Fruit fly (Drosophila melanogaster) whole organism, embryonic: ENCODE results near the gene UQCR-Q.

Experiments used
- Atf-2 ChIP-seq: fragments of 200-800 bp; sonication (Bioruptor generic); optimal IDR thresholded peaks from 2 replicates; lab custom pipeline; 2016; ENCODE audit warnings: missing biosample characterization, missing genetic modification characterization
- B-H2 ChIP-seq: fragments of 200-800 bp; sonication (Bioruptor generic); optimal IDR thresholded peaks from 2 replicates; lab custom pipeline; 2018; ENCODE audit warnings: missing biosample characterization, mild to moderate bottlenecking, missing genetic modification characterization
- Blimp-1 ChIP-seq: fragments of 200-800 bp; sonication (Bioruptor generic); optimal IDR thresholded peaks from 3 replicates; lab custom pipeline; 2018; ENCODE audit warnings: missing biosample characterization, missing genetic modification characterization, mild to moderate bottlenecking, moderate library complexity, missing genetic modification reagents
- BtbVII ChIP-seq: fragments of 200-800 bp; sonication (Bioruptor generic); optimal IDR thresholded peaks from 3 replicates; lab custom pipeline; 2017; ENCODE audit warnings: missing biosample characterization, mild to moderate bottlenecking, missing genetic modification characterization
- CG10147 ChIP-seq: fragments of 200-800 bp; sonication (Bioruptor generic); optimal IDR thresholded peaks from 2 replicates; lab custom pipeline; 2019; ENCODE audit warnings: missing biosample characterization, mild to moderate bottlenecking, missing genetic modification characterization, moderate library complexity
- CG10267 ChIP-seq: fragments of 200-800 bp; sonication (Bioruptor generic); optimal IDR thresholded peaks from 2 replicates; lab custom pipeline; 2018; ENCODE audit warnings: missing biosample characterization, mild to moderate bottlenecking, missing genetic modification characterization, moderate library complexity
- CG12299 ChIP-seq: fragments of 200-800 bp; sonication (Bioruptor generic); optimal IDR thresholded peaks from 2 replicates; lab custom pipeline; 2018; ENCODE audit warnings: missing biosample characterization, mild to moderate bottlenecking, missing genetic modification characterization
- CG14014 ChIP-seq: fragments of 200-800 bp; sonication (Bioruptor generic); IDR thresholded peaks from 2 replicates; pipeline ENCODE4 v1.3.6; 2022; ENCODE audit warnings: missing biosample characterization, missing genetic modification characterization
- CG1602 ChIP-seq: fragments of 200-800 bp; sonication (Bioruptor generic); optimal IDR thresholded peaks from 3 replicates; lab custom pipeline; 2016; ENCODE audit warnings: missing biosample characterization, missing genetic modification characterization
- CG16779 ChIP-seq: fragments of 200-800 bp; sonication (Bioruptor generic); IDR thresholded peaks from 2 replicates; pipeline ENCODE4 v1.3.6; 2022; ENCODE audit warnings: missing biosample characterization, missing genetic modification characterization
- CG18619 ChIP-seq: fragments of 200-800 bp; sonication (Bioruptor generic); optimal IDR thresholded peaks from 3 replicates; lab custom pipeline; 2017; ENCODE audit warnings: missing biosample characterization, mild to moderate bottlenecking, missing genetic modification characterization
- CG32532 ChIP-seq: fragments of 200-800 bp; sonication (Bioruptor generic); IDR thresholded peaks from 2 replicates; pipeline ENCODE4 v1.3.6; 2022; ENCODE audit warnings: missing biosample characterization, missing genetic modification characterization
- CG3281 ChIP-seq: fragments of 200-800 bp; sonication (Bioruptor generic); optimal IDR thresholded peaks from 3 replicates; lab custom pipeline; 2017; ENCODE audit warnings: missing biosample characterization, mild to moderate bottlenecking, missing genetic modification characterization
- CG33557 ChIP-seq: fragments of 200-800 bp; sonication (Bioruptor generic); optimal IDR thresholded peaks from 2 replicates; lab custom pipeline; 2019; ENCODE audit warnings: missing biosample characterization, mild to moderate bottlenecking, missing genetic modification characterization, moderate library complexity
- CG3847 ChIP-seq: fragments of 200-800 bp; sonication (Bioruptor generic); IDR thresholded peaks from 2 replicates; pipeline ENCODE4 v1.3.6; 2022; ENCODE audit warnings: missing biosample characterization, missing genetic modification characterization
- CG43689 ChIP-seq: fragments of 200-800 bp; sonication (Bioruptor generic); IDR thresholded peaks from 2 replicates; pipeline ENCODE4 v1.3.6; 2022; ENCODE audit warnings: missing biosample characterization, missing genetic modification characterization
- CG4707 ChIP-seq: fragments of 200-800 bp; sonication (Bioruptor generic); optimal IDR thresholded peaks from 2 replicates; lab custom pipeline; 2018; ENCODE audit warnings: missing biosample characterization, mild to moderate bottlenecking, missing genetic modification characterization, moderate library complexity
- CG5953 ChIP-seq: fragments of 200-800 bp; sonication (Bioruptor generic); IDR thresholded peaks from 2 replicates; pipeline ENCODE4 v1.3.6; 2022; ENCODE audit warnings: missing biosample characterization, missing genetic modification characterization
- CG6175 ChIP-seq: fragments of 200-800 bp; sonication (Bioruptor generic); IDR thresholded peaks from 3 replicates; pipeline ENCODE4 v1.3.6; 2022; ENCODE audit warnings: missing biosample characterization, missing genetic modification characterization
- CG7963 ChIP-seq: fragments of 200-800 bp; sonication (Bioruptor generic); IDR thresholded peaks from 3 replicates; pipeline ENCODE4 v1.3.6; 2022; ENCODE audit warnings: missing biosample characterization, missing genetic modification characterization; ENCODE audit not compliant: partially characterized antibody
- Dek ChIP-seq: fragments of 200-800 bp; sonication (Bioruptor generic); optimal IDR thresholded peaks from 3 replicates; lab custom pipeline; 2019; ENCODE audit warnings: missing biosample characterization, mild to moderate bottlenecking, missing genetic modification characterization, moderate library complexity
- Doc3 ChIP-seq: fragments of 200-800 bp; sonication (Bioruptor generic); IDR thresholded peaks from 3 replicates; pipeline ENCODE4 v1.3.6; 2022; ENCODE audit warnings: missing biosample characterization, missing genetic modification characterization; ENCODE audit not compliant: partially characterized antibody
- Eip74EF ChIP-seq, 2 experiments: fragments of 200-800 bp in 1 of 2; fragments of >200 bp in 1 of 2; sonication (Bioruptor generic) in 1 of 2; optimal IDR thresholded peaks; 2 replicates each; lab custom pipeline; 2017 to 2019; ENCODE audit warnings: missing biosample characterization in 2 of 2, missing genetic modification characterization in 2 of 2, mild to moderate bottlenecking in 1 of 2, moderate library complexity in 1 of 2
- HLH4C ChIP-seq: fragments of 200-800 bp; sonication (Bioruptor generic); IDR thresholded peaks from 3 replicates; pipeline ENCODE4 v1.3.6; 2022; ENCODE audit warnings: missing biosample characterization, missing genetic modification characterization; ENCODE audit not compliant: partially characterized antibody
- Hand ChIP-seq: fragments of 200-800 bp; sonication (Bioruptor generic); optimal IDR thresholded peaks from 2 replicates; lab custom pipeline; 2017; ENCODE audit warnings: mild to moderate bottlenecking, missing biosample characterization, missing genetic modification reagents, missing genetic modification characterization
- Hr3 ChIP-seq: fragments of 200-800 bp; sonication (Bioruptor generic); optimal IDR thresholded peaks from 3 replicates; lab custom pipeline; 2016; ENCODE audit warnings: missing biosample characterization, missing genetic modification characterization
- Med ChIP-seq: fragments of 200-800 bp; sonication (Bioruptor generic); peaks from one replicate; lab custom pipeline; 2016; ENCODE audit warnings: missing biosample characterization, missing genetic modification characterization, mild to moderate bottlenecking, inconsistent platforms, moderate library complexity
- Myb ChIP-seq: fragments of 200-800 bp; sonication (Bioruptor generic); optimal IDR thresholded peaks from 2 replicates; lab custom pipeline; 2016; ENCODE audit warnings: missing biosample characterization, missing genetic modification characterization
- PHDP ChIP-seq: fragments of 200-800 bp; sonication (Bioruptor generic); optimal IDR thresholded peaks from 3 replicates; lab custom pipeline; 2018; ENCODE audit warnings: missing biosample characterization, mild to moderate bottlenecking, missing genetic modification characterization, moderate library complexity
- Stat92E ChIP-seq, 3 experiments: fragments of >200 bp in 2 of 3; fragments of 200-800 bp in 1 of 3; sonication (Bioruptor generic) in 1 of 3; optimal IDR thresholded peaks; 2 replicates each; lab custom pipeline; 2017 to 2019; ENCODE audit warnings: missing biosample characterization in 3 of 3, missing genetic modification characterization in 3 of 3, mild to moderate bottlenecking in 1 of 3, moderate library complexity in 1 of 3
- chm ChIP-seq: fragments of 200-800 bp; sonication (Bioruptor generic); IDR thresholded peaks from 2 replicates; pipeline ENCODE4 v1.3.6; 2022; ENCODE audit warnings: missing biosample characterization, missing genetic modification characterization
- chn ChIP-seq: fragments of 200-800 bp; sonication (Bioruptor generic); optimal IDR thresholded peaks from 2 replicates; lab custom pipeline; 2016; ENCODE audit warnings: missing biosample characterization, missing genetic modification characterization
- crol ChIP-seq: fragments of 200-800 bp; sonication (Bioruptor generic); IDR thresholded peaks from 2 replicates; pipeline ENCODE4 v1.3.6; 2022; ENCODE audit warnings: missing biosample characterization, missing genetic modification characterization
- dysf ChIP-seq: fragments of 200-800 bp; sonication (Bioruptor generic); IDR thresholded peaks from 3 replicates; pipeline ENCODE4 v1.3.6; 2022; ENCODE audit warnings: missing biosample characterization, missing genetic modification characterization
- eve ChIP-seq, 2 experiments: fragments of >200 bp; optimal IDR thresholded peaks; 2 replicates each; lab custom pipeline; 2017; ENCODE audit warnings: missing biosample characterization in 2 of 2, missing genetic modification characterization in 2 of 2
- ftz-f1 ChIP-seq: fragments of 200-800 bp; sonication (Bioruptor generic); optimal IDR thresholded peaks from 2 replicates; lab custom pipeline; 2016; ENCODE audit warnings: missing biosample characterization, missing genetic modification characterization
- fu2 ChIP-seq: fragments of 200-800 bp; sonication (Bioruptor generic); optimal IDR thresholded peaks from 2 replicates; lab custom pipeline; 2016; ENCODE audit warnings: missing biosample characterization, missing genetic modification characterization
- gce ChIP-seq: fragments of 200-800 bp; sonication (Bioruptor generic); IDR thresholded peaks from 3 replicates; pipeline ENCODE4 v1.3.6; 2022; ENCODE audit warnings: missing biosample characterization, missing genetic modification characterization
- gem ChIP-seq: fragments of 200-800 bp; sonication (Bioruptor generic); optimal IDR thresholded peaks from 2 replicates; lab custom pipeline; 2019; ENCODE audit warnings: missing biosample characterization, mild to moderate bottlenecking, missing genetic modification characterization, moderate library complexity
- grn ChIP-seq: fragments of 200-800 bp; sonication (Bioruptor generic); optimal IDR thresholded peaks from 3 replicates; lab custom pipeline; 2017; ENCODE audit warnings: missing biosample characterization, missing genetic modification characterization
- kay ChIP-seq: fragments of 200-800 bp; sonication (Bioruptor generic); optimal IDR thresholded peaks from 2 replicates; lab custom pipeline; 2016; ENCODE audit warnings: missing biosample characterization, missing genetic modification characterization
- kni ChIP-seq: fragments of 200-800 bp; sonication (Bioruptor generic); optimal IDR thresholded peaks from 3 replicates; lab custom pipeline; 2017; ENCODE audit warnings: mild to moderate bottlenecking, missing biosample characterization, missing genetic modification reagents, missing genetic modification characterization
- mirr ChIP-seq: fragments of 200-800 bp; sonication (Bioruptor generic); optimal IDR thresholded peaks from 3 replicates; lab custom pipeline; 2018; ENCODE audit warnings: missing biosample characterization, mild to moderate bottlenecking, missing genetic modification characterization
- nom ChIP-seq: fragments of 200-800 bp; sonication (Bioruptor generic); optimal IDR thresholded peaks from 2 replicates; lab custom pipeline; 2017; ENCODE audit warnings: missing biosample characterization, missing genetic modification characterization, mild to moderate bottlenecking, moderate library complexity, missing genetic modification reagents
- pros ChIP-seq: fragments of 200-800 bp; sonication (Bioruptor generic); optimal IDR thresholded peaks from 3 replicates; lab custom pipeline; 2019; ENCODE audit warnings: missing biosample characterization, mild to moderate bottlenecking, missing genetic modification characterization, moderate library complexity
- rib ChIP-seq: fragments of 200-800 bp; sonication (Bioruptor generic); IDR thresholded peaks from 2 replicates; pipeline ENCODE4 v1.3.6; 2022; ENCODE audit warnings: missing biosample characterization, missing genetic modification characterization
- usp ChIP-seq: fragments of >200 bp; optimal IDR thresholded peaks from 2 replicates; lab custom pipeline; 2017; ENCODE audit warnings: missing biosample characterization, missing genetic modification characterization
- vvl ChIP-seq: fragments of 200-800 bp; sonication (Bioruptor generic); IDR thresholded peaks from 2 replicates; pipeline ENCODE4 v1.3.6; 2022; ENCODE audit warnings: missing biosample characterization, missing genetic modification characterization
- zf30C ChIP-seq: fragments of 200-800 bp; sonication (Bioruptor generic); optimal IDR thresholded peaks from 3 replicates; lab custom pipeline; 2018; ENCODE audit warnings: missing biosample characterization, mild to moderate bottlenecking, missing genetic modification characterization

UQCR-Q gene

dm6 chr3L:17430390-17430789 is 44.2 kb upstream of the UQCR-Q start (continued):
- TF ChIP-seq rib (peak; percentile 43; the same call in 1 of the 2 replicates), CG32532 (GFP tag; lab: Robert Waterston, UW) (0 out of 2 replicates have a peak, but pooled peaks have one; percentile 10), kay (GFP tag; lab: Kevin White, UChicago) (peak; percentile 46), B-H2 (GFP tag; lab: Kevin White, UChicago) (no peak), Med (peak; percentile 48), Blimp-1 (GFP tag; lab: Kevin White, UChicago) (peak; percentile 18), Myb (GFP tag; lab: Kevin White, UChicago) (no peak), Atf-2 (GFP tag; lab: Kevin White, UChicago) (no peak), crol (GFP tag; lab: Robert Waterston, UW) (peak; percentile 81), CG16779 (GFP tag; lab: Robert Waterston, UW) (0 out of 2 replicates have a peak, but pooled peaks have one; percentile 9), CG5953 (0 out of 2 replicates have a peak, but pooled peaks have one; percentile 22), kni (GFP tag; lab: Kevin White, UChicago) (peak; percentile 15), ftz-f1 (GFP tag; lab: Kevin White, UChicago) (peak; percentile 21), Eip74EF (GFP tag; optimal IDR thresholded peaks at IDR 0.05; lab: Kevin White, UChicago) (peak in 1 of 2 experiments; percentile 43), PHDP (no peak), CG18619 (no peak), grn (peak; percentile 67), vvl (GFP tag; lab: Robert Waterston, UW) (peak; percentile 13; the same call in 1 of the 2 replicates), eve (GFP tag; optimal IDR thresholded peaks at IDR 0.05; lab: Kevin White, UChicago) (no peak), mirr (GFP tag; lab: Kevin White, UChicago) (peak; percentile 67), Stat92E (GFP tag; optimal IDR thresholded peaks at IDR 0.05; lab: Kevin White, UChicago) (no peak), BtbVII (peak; percentile 8)

- TF ChIP-seq pros (GFP tag; lab: Kevin White, UChicago) = no peak
- TF ChIP-seq CG6175 (GFP tag; lab: Robert Waterston, UW) = no peak
- no peak for TF ChIP-seq B-H2 (GFP tag; lab: Kevin White, UChicago)
- TF ChIP-seq CG16779 (GFP tag; lab: Robert Waterston, UW) = no peak
- TF ChIP-seq HLH4C = no peak
- no peak for TF ChIP-seq fu2 (GFP tag; lab: Kevin White, UChicago)
- TF ChIP-seq CG1602 (GFP tag; lab: Kevin White, UChicago) = no peak
- TF ChIP-seq CG3847 = no peak
- TF ChIP-seq Myb (GFP tag; lab: Kevin White, UChicago) = no peak
- TF ChIP-seq chm = no peak
- TF ChIP-seq gem = peak; percentile 34
- no peak for TF ChIP-seq CG33557 (GFP tag; lab: Kevin White, UChicago)
- TF ChIP-seq Hr3 (GFP tag; lab: Kevin White, UChicago) = no peak
- peak; percentile 22 for TF ChIP-seq CG10147
- TF ChIP-seq gce (GFP tag; lab: Robert Waterston, UW) = no peak
- TF ChIP-seq CG10267 (tag; lab: Kevin White, UChicago) = no peak
- no peak for TF ChIP-seq CG12299 (tag; lab: Kevin White, UChicago)
- TF ChIP-seq nom (GFP tag; lab: Kevin White, UChicago) = no peak
- TF ChIP-seq Doc3 (GFP tag; lab: Robert Waterston, UW) = no peak
- TF ChIP-seq CG43689 = no peak
- TF ChIP-seq CG14014 (GFP tag; lab: Robert Waterston, UW) = no peak
- no peak for TF ChIP-seq chn
- no peak for TF ChIP-seq usp
- no peak for TF ChIP-seq CG4707 (GFP tag; lab: Kevin White, UChicago)
- TF ChIP-seq CG7963 (GFP tag; lab: Robert Waterston, UW) = no peak
- no peak for TF ChIP-seq CG3281 (GFP tag; lab: Kevin White, UChicago)
- no peak for TF ChIP-seq Dek (tag; lab: Kevin White, UChicago)
- no peak for TF ChIP-seq Hand (GFP tag; lab: Kevin White, UChicago)
- TF ChIP-seq zf30C = no peak
- TF ChIP-seq dysf = no peak
Observed at dm6 chr3L:17430957-17431585, 43.5 kb upstream of the UQCR-Q start.
